Fruit fly (Drosophila melanogaster): Measurements from ENCODE around the gene chb.

- TF ChIP-seq Dll (optimal IDR thresholded peaks at IDR 0.05) (no peak), psq (optimal IDR thresholded peaks at IDR 0.05) (no peak)
Measured at dm6 chr3L:21219160-21219559, 46.5 kb downstream of the chb start.

All from whole organism.